Worm (Caenorhabditis elegans): ENCODE data around the gene C31G12.3.

- TF ChIP-seq aly-2 (tag; optimal IDR thresholded peaks at IDR 0.05) (no peak), nhr-28 (tag; optimal IDR thresholded peaks at IDR 0.05) (no peak), ama-1 (optimal IDR thresholded peaks at IDR 0.05) (no peak), nhr-11 (tag; optimal IDR thresholded peaks at IDR 0.05) (no peak), pha-4 (tag; optimal IDR thresholded peaks at IDR 0.05) (no peak), skn-1 (tag; optimal IDR thresholded peaks at IDR 0.05) (no peak), snpc-4 (tag; optimal IDR thresholded peaks at IDR 0.05) (no peak), daf-12 (tag; optimal IDR thresholded peaks at IDR 0.05) (no peak), nfya-1 (tag; optimal IDR thresholded peaks at IDR 0.05; ENCODE audit: insufficient read depth) (no peak)
These were observed 27.8 kb downstream of the C31G12.3 start for ce11 chrV:18212848-18213247.
